Worm (Caenorhabditis elegans) whole organism, young adult: ENCODE measurements around the gene R03G8.1.

Source experiments
- egl-44 ChIP-seq: fragments of 200-800 bp; sonication (Bioruptor generic); IDR thresholded peaks from 2 replicates; pipeline ENCODE4 v1.3.6; 2022; ENCODE audit warnings: missing genetic modification reagents, missing genetic modification characterization, missing compliant biosample characterization
- lsy-27 ChIP-seq: sonication (generic microtip); optimal IDR thresholded peaks from 2 replicates; lab custom pipeline; 2017; ENCODE audit warnings: missing genetic modification characterization, mild to moderate bottlenecking, missing compliant biosample characterization, antibody characterized with exemption, missing genotype, borderline replicate concordance; ENCODE audit not compliant: insufficient read depth
- mel-28 ChIP-seq: sonication (generic microtip); optimal IDR thresholded peaks from 2 replicates; lab custom pipeline; 2016; ENCODE audit warnings: borderline replicate concordance, mild to moderate bottlenecking, missing genetic modification characterization, missing compliant biosample characterization
- tlf-1 ChIP-seq: fragments of 200-800 bp; sonication (Bioruptor generic); optimal IDR thresholded peaks from 2 replicates; lab custom pipeline; 2018; ENCODE audit warnings: mild to moderate bottlenecking, missing genetic modification characterization, missing compliant biosample characterization
- unc-62 ChIP-seq: fragments of 150-350 bp; optimal IDR thresholded peaks from 2 replicates; lab custom pipeline; 2014; ENCODE audit warnings: missing biosample characterization, missing genetic modification reagents, missing genetic modification characterization
- ztf-28 ChIP-seq: fragments of 200-800 bp; sonication (Bioruptor generic); IDR thresholded peaks from 2 replicates; pipeline ENCODE4 v1.3.6; 2022; ENCODE audit warnings: missing genetic modification reagents, missing genetic modification characterization, missing compliant biosample characterization
- ztf-6 ChIP-seq: fragments of 200-800 bp; sonication (Bioruptor generic); IDR thresholded peaks from 2 replicates; pipeline ENCODE4 v1.3.6; 2022; ENCODE audit warnings: missing genetic modification reagents, missing genetic modification characterization, missing compliant biosample characterization

ce11 chrX:13116380-13116779, 32.0 kb downstream of the R03G8.1 start:
- TF ChIP-seq unc-62 (GFP tag; lab: Kevin White, UChicago) (no peak), ztf-6 (GFP tag; lab: Robert Waterston, UW) (no peak), lsy-27 (tag; lab: Kevin White, UChicago) (no peak), ztf-28 (GFP tag; lab: Robert Waterston, UW) (no peak), egl-44 (no peak), tlf-1 (GFP tag; lab: Kevin White, UChicago) (no peak), mel-28 (tag; lab: Kevin White, UChicago) (no peak)
